Worm (Caenorhabditis elegans) whole organism, L2 larva: ENCODE data around the gene R02D3.8.
A peak's percentile ranks its signal among the peaks of the same experiment; 100 is the strongest.

Source experiments
- C34F6.9 ChIP-seq: fragments of 150-350 bp; optimal IDR thresholded peaks from 2 replicates; lab custom pipeline; 2014; ENCODE audit warnings: missing biosample characterization, missing genetic modification characterization
- F13H6.1 ChIP-seq: sonication (generic microtip); optimal IDR thresholded peaks from 2 replicates; lab custom pipeline; 2016; ENCODE audit warnings: missing genetic modification characterization, missing compliant biosample characterization
- Y55F3AM.14 ChIP-seq: fragments of 200-800 bp; sonication (Bioruptor generic); optimal IDR thresholded peaks from 2 replicates; lab custom pipeline; 2018; ENCODE audit warnings: mild to moderate bottlenecking, missing genetic modification characterization, missing compliant biosample characterization
- alr-1 ChIP-seq: fragments of 150-350 bp; optimal IDR thresholded peaks from 2 replicates; lab custom pipeline; 2014; ENCODE audit warnings: missing biosample characterization, missing genetic modification characterization
- aly-2 ChIP-seq: fragments of 150-350 bp; optimal IDR thresholded peaks from 2 replicates; lab custom pipeline; 2014; ENCODE audit warnings: missing biosample characterization, missing genetic modification characterization
- ama-1 ChIP-seq: fragments of 150-350 bp; optimal IDR thresholded peaks from 2 replicates; lab custom pipeline; 2018; ENCODE audit warnings: inconsistent platforms
- blmp-1 ChIP-seq: sonication (generic microtip); optimal IDR thresholded peaks from 2 replicates; lab custom pipeline; 2017; ENCODE audit warnings: missing genetic modification characterization, mild to moderate bottlenecking, missing compliant biosample characterization, antibody characterized with exemption, moderate library complexity; ENCODE audit not compliant: insufficient read depth
- crh-2 ChIP-seq: sonication (generic microtip); optimal IDR thresholded peaks from 2 replicates; lab custom pipeline; 2017; ENCODE audit warnings: missing biosample characterization, missing genetic modification characterization
- elt-3 ChIP-seq: sonication (generic microtip); optimal IDR thresholded peaks from 2 replicates; lab custom pipeline; 2017; ENCODE audit warnings: missing biosample characterization, missing genetic modification characterization
- fos-1 ChIP-seq: fragments of 150-350 bp; optimal IDR thresholded peaks from 2 replicates; lab custom pipeline; 2014; ENCODE audit warnings: missing biosample characterization, missing genetic modification characterization
- gmeb-1 ChIP-seq: fragments of 150-350 bp; optimal IDR thresholded peaks from 2 replicates; lab custom pipeline; 2014; ENCODE audit warnings: missing biosample characterization, missing genetic modification characterization
- lin-13 ChIP-seq: fragments of 150-350 bp; optimal IDR thresholded peaks from 2 replicates; lab custom pipeline; 2014; ENCODE audit warnings: missing biosample characterization, missing genetic modification reagents, missing genetic modification characterization
- lin-39 ChIP-seq: fragments of 150-350 bp; optimal IDR thresholded peaks from 2 replicates; lab custom pipeline; 2014; ENCODE audit warnings: missing biosample characterization, missing genetic modification reagents, missing genetic modification characterization
- lsy-2 ChIP-seq, 2 experiments: fragments of 150-350 bp in 1 of 2; sonication (generic microtip) in 1 of 2; optimal IDR thresholded peaks; 2 replicates each; lab custom pipeline; 2014 to 2017; ENCODE audit warnings: missing biosample characterization in 2 of 2, missing genetic modification characterization in 2 of 2
- mab-5 ChIP-seq: fragments of 150-350 bp; optimal IDR thresholded peaks from 2 replicates; lab custom pipeline; 2014; ENCODE audit warnings: missing biosample characterization, missing genetic modification characterization
- mbf-1 ChIP-seq: sonication (generic microtip); optimal IDR thresholded peaks from 2 replicates; lab custom pipeline; 2017; ENCODE audit warnings: missing biosample characterization, missing genetic modification characterization
- mdl-1 ChIP-seq, 2 experiments: fragments of 150-350 bp in 1 of 2; sonication (generic microtip) in 1 of 2; optimal IDR thresholded peaks; 2 replicates each; lab custom pipeline; 2017; ENCODE audit warnings: missing biosample characterization in 2 of 2, missing genetic modification characterization in 2 of 2
- nhr-129 ChIP-seq: fragments of 150-350 bp; optimal IDR thresholded peaks from 2 replicates; lab custom pipeline; 2014; ENCODE audit warnings: missing biosample characterization, missing genetic modification characterization
- nhr-21 ChIP-seq: fragments of 150-350 bp; optimal IDR thresholded peaks from 2 replicates; lab custom pipeline; 2014; ENCODE audit warnings: missing biosample characterization, missing genetic modification characterization
- nhr-237 ChIP-seq: fragments of 150-350 bp; optimal IDR thresholded peaks from 2 replicates; lab custom pipeline; 2014; ENCODE audit warnings: missing biosample characterization, missing genetic modification characterization
- nhr-25 ChIP-seq: fragments of 150-350 bp; sonication (generic microtip); optimal IDR thresholded peaks from 3 replicates; lab custom pipeline; 2014; ENCODE audit warnings: missing biosample characterization, missing genetic modification characterization
- nhr-6 ChIP-seq: fragments of 150-350 bp; optimal IDR thresholded peaks from 2 replicates; lab custom pipeline; 2014; ENCODE audit warnings: missing biosample characterization, missing genetic modification characterization
- sem-4 ChIP-seq: fragments of 150-350 bp; optimal IDR thresholded peaks from 2 replicates; lab custom pipeline; 2014; ENCODE audit warnings: missing biosample characterization, missing genetic modification reagents, missing genetic modification characterization
- skn-1 ChIP-seq: sonication (generic microtip); optimal IDR thresholded peaks from 2 replicates; lab custom pipeline; 2017; ENCODE audit warnings: missing biosample characterization, missing genetic modification characterization
- sma-3 ChIP-seq: sonication (generic microtip); optimal IDR thresholded peaks from 2 replicates; lab custom pipeline; 2016; ENCODE audit warnings: missing genetic modification reagents, missing genetic modification characterization, missing compliant biosample characterization
- sma-9 ChIP-seq, 2 experiments: fragments of 150-350 bp in 1 of 2; sonication (generic microtip) in 1 of 2; optimal IDR thresholded peaks; 2 replicates each; lab custom pipeline; 2014 to 2016; ENCODE audit warnings: missing genetic modification characterization in 2 of 2, mild to moderate bottlenecking in 1 of 2, missing biosample characterization in 1 of 2, missing compliant biosample characterization in 1 of 2, missing genetic modification reagents in 1 of 2, moderate library complexity in 1 of 2
- unc-39 ChIP-seq: fragments of 150-350 bp; optimal IDR thresholded peaks from 2 replicates; lab custom pipeline; 2014; ENCODE audit warnings: missing biosample characterization, missing genetic modification characterization
- unc-62 ChIP-seq: fragments of 150-350 bp; optimal IDR thresholded peaks from 2 replicates; lab custom pipeline; 2014; ENCODE audit warnings: missing biosample characterization, missing genetic modification reagents, missing genetic modification characterization
- zag-1 ChIP-seq: fragments of 150-350 bp; optimal IDR thresholded peaks from 2 replicates; lab custom pipeline; 2014; ENCODE audit warnings: missing biosample characterization, missing genetic modification characterization
- ztf-1 ChIP-seq: fragments of 200-800 bp; sonication (Bioruptor generic); conservative IDR thresholded peaks from 2 replicates; pipeline ENCODE4 v1.3.6; 2022; ENCODE audit warnings: missing genetic modification characterization, missing compliant biosample characterization

Gene R02D3.8

ce11 chrIV:294737-295136 lies 37.7 kb upstream of the R02D3.8 start:
- TF ChIP-seq lin-39 (tag; lab: Kevin White, UChicago), result peak; percentile 24
- TF ChIP-seq nhr-129 (tag; lab: Kevin White, UChicago), result peak; percentile 20
- TF ChIP-seq unc-62 (GFP tag; lab: Kevin White, UChicago), result no peak
- no peak for TF ChIP-seq alr-1 (tag; lab: Kevin White, UChicago)

ce11 chrIV:293995-294700 lies 37.1 kb upstream of the R02D3.8 start:
- no peak for TF ChIP-seq mab-5
- TF ChIP-seq ama-1 (lab: Kevin White, UChicago), result peak; percentile 46

ce11 chrIV:293163-293755 lies 36.3 kb upstream of the R02D3.8 start:
- TF ChIP-seq elt-3 (no peak), ztf-1 (0 out of 2 replicates have a peak, but pooled peaks have one; percentile 65)

ce11 chrIV:291851-292367 lies 34.9 kb upstream of the R02D3.8 start:
- TF ChIP-seq blmp-1 (tag; lab: Kevin White, UChicago) (peak; percentile 18), gmeb-1 (peak; percentile 67), ama-1 (lab: Kevin White, UChicago) (peak; percentile 13), fos-1 (tag; lab: Kevin White, UChicago) (peak; percentile 80), aly-2 (tag; lab: Kevin White, UChicago) (no peak), nhr-21 (tag; lab: Kevin White, UChicago) (peak; percentile 3), sma-3 (GFP tag; lab: Kevin White, UChicago) (peak; percentile 56), F13H6.1 (tag; lab: Kevin White, UChicago) (peak; percentile 6), crh-2 (tag; lab: Kevin White, UChicago) (peak; percentile 90), mbf-1 (tag; lab: Kevin White, UChicago) (no peak), lin-13 (GFP tag; lab: Kevin White, UChicago) (no peak), unc-39 (tag; lab: Kevin White, UChicago) (no peak), skn-1 (peak; percentile 87), lsy-2 (tag; optimal IDR thresholded peaks at IDR 0.05; lab: Kevin White, UChicago) (peak in 1 of 2 experiments; percentile 43), Y55F3AM.14 (GFP tag; lab: Kevin White, UChicago) (peak; percentile 47), sma-9 (GFP tag; optimal IDR thresholded peaks at IDR 0.05; lab: Kevin White, UChicago) (peak; percentile 50), sma-9 (tag; optimal IDR thresholded peaks at IDR 0.05; lab: Kevin White, UChicago) (no peak)

ce11 chrIV:291356-291755 lies 34.4 kb upstream of the R02D3.8 start, which contains the start of gene T21D12.7:
Gene T21D12.7, minus strand, starts transcription at chrIV:291456.
- no peak for TF ChIP-seq mbf-1 (tag; lab: Kevin White, UChicago)
- no peak for TF ChIP-seq gmeb-1
- no peak for TF ChIP-seq mdl-1 (tag; optimal IDR thresholded peaks at IDR 0.05; lab: Kevin White, UChicago)
- no peak for TF ChIP-seq lsy-2 (tag; optimal IDR thresholded peaks at IDR 0.05; lab: Kevin White, UChicago)
- TF ChIP-seq elt-3, result no peak
- TF ChIP-seq ama-1 (lab: Kevin White, UChicago), result no peak
- no peak for TF ChIP-seq aly-2 (tag; lab: Kevin White, UChicago)
- TF ChIP-seq unc-39 (tag; lab: Kevin White, UChicago), result no peak

ce11 chrIV:290387-290786 lies 33.4 kb upstream of the R02D3.8 start:
- no peak for TF ChIP-seq lin-13 (GFP tag; lab: Kevin White, UChicago)
- TF ChIP-seq nhr-6 (tag; lab: Kevin White, UChicago), result no peak
- TF ChIP-seq sem-4 (tag; lab: Kevin White, UChicago), result no peak
- TF ChIP-seq zag-1, result no peak
- no peak for TF ChIP-seq sma-3 (GFP tag; lab: Kevin White, UChicago)
- no peak for TF ChIP-seq C34F6.9
- TF ChIP-seq Y55F3AM.14 (GFP tag; lab: Kevin White, UChicago), result no peak
- no peak for TF ChIP-seq lsy-2 (tag; optimal IDR thresholded peaks at IDR 0.05; lab: Kevin White, UChicago)
- TF ChIP-seq nhr-25 (tag; lab: Kevin White, UChicago), result no peak
- no peak for TF ChIP-seq nhr-237 (tag; lab: Kevin White, UChicago)
